Fruit fly (Drosophila melanogaster): Measurements from ENCODE around the gene JhI-21.
A peak's percentile ranks its signal among the peaks of the same experiment; 100 is the strongest.

The JhI-21 gene

DNA sequence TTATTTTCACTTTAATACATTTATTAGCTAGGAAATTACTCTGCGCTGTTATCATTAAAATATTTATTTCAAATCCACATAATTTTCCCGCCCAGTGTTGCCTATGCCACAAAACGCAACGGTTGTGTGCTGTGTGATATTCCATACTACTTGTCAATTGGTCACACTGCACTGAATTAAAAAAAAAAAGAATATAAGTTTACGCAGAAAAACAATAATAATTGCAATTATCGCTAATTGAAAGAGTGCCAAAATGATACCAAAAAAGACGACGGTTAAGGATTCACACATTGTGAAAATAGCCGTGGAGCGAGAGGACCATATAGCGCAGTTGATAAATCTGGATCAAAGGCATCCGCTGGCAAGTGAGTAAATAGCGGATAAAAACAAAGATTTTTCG, 41.9 kb upstream of the JhI-21 start, which contains the start of gene Ced-12 (continued):
- TF ChIP-seq Opbp (GFP tag; IDR thresholded peaks at IDR 0.05; ENCODE audit: partially characterized antibody) = 0 out of 3 replicates have a peak, but pooled peaks have one; percentile 8
- TF ChIP-seq onecut (GFP tag; IDR thresholded peaks at IDR 0.05) = no peak
- no peak for TF ChIP-seq CG1792 (GFP tag; optimal IDR thresholded peaks at IDR 0.05)
- TF ChIP-seq CrebB (tag; optimal IDR thresholded peaks at IDR 0.05) = no peak
- no peak for TF ChIP-seq Ravus (GFP tag; IDR thresholded peaks at IDR 0.05)
- no peak for TF ChIP-seq jumu (GFP tag; optimal IDR thresholded peaks at IDR 0.05)
- no peak for TF ChIP-seq Mes4 (GFP tag; optimal IDR thresholded peaks at IDR 0.05)
- TF ChIP-seq Antp (GFP tag; optimal IDR thresholded peaks at IDR 0.05) = no peak
- TF ChIP-seq CG1647 (GFP tag; optimal IDR thresholded peaks at IDR 0.05) = no peak
- TF ChIP-seq chn (GFP tag; optimal IDR thresholded peaks at IDR 0.05) = no peak
- TF ChIP-seq Hand (GFP tag; optimal IDR thresholded peaks at IDR 0.05) = no peak
- TF ChIP-seq CG14050 (GFP tag; IDR thresholded peaks at IDR 0.05) = no peak
- TF ChIP-seq Bteb2 (GFP tag; optimal IDR thresholded peaks at IDR 0.05) = no peak
- no peak for TF ChIP-seq scrt (GFP tag; optimal IDR thresholded peaks at IDR 0.05)
- peak; percentile 50; the same call in 1 of the 2 replicates for TF ChIP-seq CG32772 (GFP tag; IDR thresholded peaks at IDR 0.05)
- no peak for TF ChIP-seq toy (GFP tag; IDR thresholded peaks at IDR 0.05)
- no peak for TF ChIP-seq CG10543 (GFP tag; optimal IDR thresholded peaks at IDR 0.05)
- no peak for TF ChIP-seq CG2199 (GFP tag; IDR thresholded peaks at IDR 0.05)
- TF ChIP-seq gem (tag; optimal IDR thresholded peaks at IDR 0.05) = no peak
- no peak for TF ChIP-seq ab (GFP tag; optimal IDR thresholded peaks at IDR 0.05)
- TF ChIP-seq ken (GFP tag; IDR thresholded peaks at IDR 0.05) = no peak
- TF ChIP-seq CG13287 (GFP tag; IDR thresholded peaks at IDR 0.05; ENCODE audit: partially characterized antibody) = peak; percentile 17; the same call in 1 of the 2 replicates
- TF ChIP-seq croc (GFP tag; conservative IDR thresholded peaks at IDR 0.05) = no peak
- peak; percentile 87 for TF ChIP-seq gfzf (GFP tag; optimal IDR thresholded peaks at IDR 0.05)
- no peak for TF ChIP-seq CG3726 (GFP tag; IDR thresholded peaks at IDR 0.05)
- no peak for TF ChIP-seq CG30431 (GFP tag; optimal IDR thresholded peaks at IDR 0.05)
- no peak for TF ChIP-seq CG7987 (GFP tag; optimal IDR thresholded peaks at IDR 0.05)
- TF ChIP-seq crp (GFP tag; optimal IDR thresholded peaks at IDR 0.05) = peak in 1 of 2 experiments; percentile 4
- TF ChIP-seq ttk (GFP tag; IDR thresholded peaks at IDR 0.05) = no peak
- TF ChIP-seq Six4 (GFP tag; optimal IDR thresholded peaks at IDR 0.05) = no peak
- TF ChIP-seq CG12659 (GFP tag; optimal IDR thresholded peaks at IDR 0.05) = peak; percentile 5
- no peak for TF ChIP-seq CG16863 (GFP tag; optimal IDR thresholded peaks at IDR 0.05)
- no peak for TF ChIP-seq CG7271 (tag; optimal IDR thresholded peaks at IDR 0.05)
- TF ChIP-seq Mad (GFP tag; optimal IDR thresholded peaks at IDR 0.05) = no peak
- TF ChIP-seq CG15269 (tag; optimal IDR thresholded peaks at IDR 0.05) = no peak
- TF ChIP-seq CG12299 (tag; optimal IDR thresholded peaks at IDR 0.05) = no peak
- no peak for TF ChIP-seq CG4730 (GFP tag; IDR thresholded peaks at IDR 0.05)
- peak; percentile 58 for TF ChIP-seq MESR4 (GFP tag; optimal IDR thresholded peaks at IDR 0.05)
- no peak for TF ChIP-seq HmgD (GFP tag; optimal IDR thresholded peaks at IDR 0.05)
- TF ChIP-seq Myb (GFP tag; optimal IDR thresholded peaks at IDR 0.05) = peak; percentile 12
- no peak for TF ChIP-seq CG6254 (GFP tag; optimal IDR thresholded peaks at IDR 0.05)
- TF ChIP-seq CG12942 (GFP tag; optimal IDR thresholded peaks at IDR 0.05) = no peak
- no peak for TF ChIP-seq D19B (GFP tag; optimal IDR thresholded peaks at IDR 0.05)
- TF ChIP-seq Hr3 (GFP tag; optimal IDR thresholded peaks at IDR 0.05) = no peak
- TF ChIP-seq CG13296 (GFP tag; optimal IDR thresholded peaks at IDR 0.05) = no peak
- TF ChIP-seq grn (GFP tag; optimal IDR thresholded peaks at IDR 0.05) = no peak
- TF ChIP-seq NFAT (GFP tag; IDR thresholded peaks at IDR 0.05) = no peak
- no peak for TF ChIP-seq danr (GFP tag; IDR thresholded peaks at IDR 0.05)
- no peak for TF ChIP-seq CG6854 (GFP tag; optimal IDR thresholded peaks at IDR 0.05)
- no peak for TF ChIP-seq CG7745 (tag; optimal IDR thresholded peaks at IDR 0.05)
- no peak for TF ChIP-seq CG12155 (GFP tag; optimal IDR thresholded peaks at IDR 0.05)
- TF ChIP-seq zen (tag; optimal IDR thresholded peaks at IDR 0.05) = peak; percentile 42
